Fruit fly (Drosophila melanogaster): ENCODE data around the gene PPYR1.

dm6 chrX:15292794-15293193 is 48.1 kb upstream of the PPYR1 start, which contains the start of gene CG5877:
- TF ChIP-seq CG8478 (optimal IDR thresholded peaks at IDR 0.05): no peak
- peak in 1 of 2 experiments; percentile 31 for TF ChIP-seq CTCF (optimal IDR thresholded peaks at IDR 0.05)

Data from S2 (cell line).